Worm (Caenorhabditis elegans) whole organism, L2 larva: ENCODE results near the gene gtf-2E1.

Source experiments
- C34F6.9 ChIP-seq: fragments of 150-350 bp; optimal IDR thresholded peaks from 2 replicates; lab custom pipeline; 2014; ENCODE audit warnings: missing biosample characterization, missing genetic modification characterization
- F13H6.1 ChIP-seq: sonication (generic microtip); optimal IDR thresholded peaks from 2 replicates; lab custom pipeline; 2016; ENCODE audit warnings: missing genetic modification characterization, missing compliant biosample characterization
- Y55F3AM.14 ChIP-seq: fragments of 200-800 bp; sonication (Bioruptor generic); optimal IDR thresholded peaks from 2 replicates; lab custom pipeline; 2018; ENCODE audit warnings: mild to moderate bottlenecking, missing genetic modification characterization, missing compliant biosample characterization
- alr-1 ChIP-seq: fragments of 150-350 bp; optimal IDR thresholded peaks from 2 replicates; lab custom pipeline; 2014; ENCODE audit warnings: missing biosample characterization, missing genetic modification characterization
- aly-2 ChIP-seq: fragments of 150-350 bp; optimal IDR thresholded peaks from 2 replicates; lab custom pipeline; 2014; ENCODE audit warnings: missing biosample characterization, missing genetic modification characterization
- ama-1 ChIP-seq: fragments of 150-350 bp; optimal IDR thresholded peaks from 2 replicates; lab custom pipeline; 2018; ENCODE audit warnings: inconsistent platforms
- blmp-1 ChIP-seq: sonication (generic microtip); optimal IDR thresholded peaks from 2 replicates; lab custom pipeline; 2017; ENCODE audit warnings: missing genetic modification characterization, mild to moderate bottlenecking, missing compliant biosample characterization, antibody characterized with exemption, moderate library complexity; ENCODE audit not compliant: insufficient read depth
- ceh-82 ChIP-seq: fragments of 150-350 bp; optimal IDR thresholded peaks from 2 replicates; lab custom pipeline; 2014; ENCODE audit warnings: missing biosample characterization, missing genetic modification characterization
- crh-2 ChIP-seq: sonication (generic microtip); optimal IDR thresholded peaks from 2 replicates; lab custom pipeline; 2017; ENCODE audit warnings: missing biosample characterization, missing genetic modification characterization
- dmd-4 ChIP-seq: sonication (generic microtip); optimal IDR thresholded peaks from 2 replicates; lab custom pipeline; 2017; ENCODE audit warnings: missing biosample characterization, missing genetic modification characterization
- egl-27 ChIP-seq: sonication (generic microtip); optimal IDR thresholded peaks from 3 replicates; lab custom pipeline; 2017; ENCODE audit warnings: missing biosample characterization, missing genetic modification reagents, missing genetic modification characterization
- elt-1 ChIP-seq: fragments of 150-350 bp; optimal IDR thresholded peaks from 2 replicates; lab custom pipeline; 2014; ENCODE audit warnings: missing biosample characterization, missing genetic modification characterization
- elt-3 ChIP-seq: sonication (generic microtip); optimal IDR thresholded peaks from 2 replicates; lab custom pipeline; 2017; ENCODE audit warnings: missing biosample characterization, missing genetic modification characterization
- fos-1 ChIP-seq: fragments of 150-350 bp; optimal IDR thresholded peaks from 2 replicates; lab custom pipeline; 2014; ENCODE audit warnings: missing biosample characterization, missing genetic modification characterization
- gmeb-1 ChIP-seq: fragments of 150-350 bp; optimal IDR thresholded peaks from 2 replicates; lab custom pipeline; 2014; ENCODE audit warnings: missing biosample characterization, missing genetic modification characterization
- lin-11 ChIP-seq: fragments of 150-350 bp; sonication (generic microtip); optimal IDR thresholded peaks from 2 replicates; lab custom pipeline; 2014; ENCODE audit warnings: missing biosample characterization, missing genetic modification characterization, inconsistent platforms, mixed read lengths
- lin-13 ChIP-seq: fragments of 150-350 bp; optimal IDR thresholded peaks from 2 replicates; lab custom pipeline; 2014; ENCODE audit warnings: missing biosample characterization, missing genetic modification reagents, missing genetic modification characterization
- lin-39 ChIP-seq: fragments of 150-350 bp; optimal IDR thresholded peaks from 2 replicates; lab custom pipeline; 2014; ENCODE audit warnings: missing biosample characterization, missing genetic modification reagents, missing genetic modification characterization
- lsy-2 ChIP-seq, 2 experiments: fragments of 150-350 bp in 1 of 2; sonication (generic microtip) in 1 of 2; optimal IDR thresholded peaks; 2 replicates each; lab custom pipeline; 2014 to 2017; ENCODE audit warnings: missing biosample characterization in 2 of 2, missing genetic modification characterization in 2 of 2
- mab-5 ChIP-seq: fragments of 150-350 bp; optimal IDR thresholded peaks from 2 replicates; lab custom pipeline; 2014; ENCODE audit warnings: missing biosample characterization, missing genetic modification characterization
- mbf-1 ChIP-seq: sonication (generic microtip); optimal IDR thresholded peaks from 2 replicates; lab custom pipeline; 2017; ENCODE audit warnings: missing biosample characterization, missing genetic modification characterization
- mdl-1 ChIP-seq, 2 experiments: fragments of 150-350 bp in 1 of 2; sonication (generic microtip) in 1 of 2; optimal IDR thresholded peaks; 2 replicates each; lab custom pipeline; 2017; ENCODE audit warnings: missing biosample characterization in 2 of 2, missing genetic modification characterization in 2 of 2
- nhr-10 ChIP-seq: sonication (generic microtip); optimal IDR thresholded peaks from 2 replicates; lab custom pipeline; 2017; ENCODE audit warnings: missing biosample characterization, missing genetic modification characterization
- nhr-11 ChIP-seq: fragments of 150-350 bp; optimal IDR thresholded peaks from 2 replicates; lab custom pipeline; 2014; ENCODE audit warnings: missing biosample characterization, missing genetic modification characterization
- nhr-12 ChIP-seq: fragments of 150-350 bp; optimal IDR thresholded peaks from 2 replicates; lab custom pipeline; 2014; ENCODE audit warnings: missing biosample characterization, missing genetic modification characterization
- nhr-129 ChIP-seq: fragments of 150-350 bp; optimal IDR thresholded peaks from 2 replicates; lab custom pipeline; 2014; ENCODE audit warnings: missing biosample characterization, missing genetic modification characterization
- nhr-21 ChIP-seq: fragments of 150-350 bp; optimal IDR thresholded peaks from 2 replicates; lab custom pipeline; 2014; ENCODE audit warnings: missing biosample characterization, missing genetic modification characterization
- nhr-23 ChIP-seq: fragments of 150-350 bp; optimal IDR thresholded peaks from 2 replicates; lab custom pipeline; 2014; ENCODE audit warnings: missing biosample characterization, missing genetic modification reagents, missing genetic modification characterization
- nhr-237 ChIP-seq: fragments of 150-350 bp; optimal IDR thresholded peaks from 2 replicates; lab custom pipeline; 2014; ENCODE audit warnings: missing biosample characterization, missing genetic modification characterization
- nhr-25 ChIP-seq: fragments of 150-350 bp; sonication (generic microtip); optimal IDR thresholded peaks from 3 replicates; lab custom pipeline; 2014; ENCODE audit warnings: missing biosample characterization, missing genetic modification characterization
- nhr-6 ChIP-seq: fragments of 150-350 bp; optimal IDR thresholded peaks from 2 replicates; lab custom pipeline; 2014; ENCODE audit warnings: missing biosample characterization, missing genetic modification characterization
- nhr-77 ChIP-seq: fragments of 150-350 bp; optimal IDR thresholded peaks from 2 replicates; lab custom pipeline; 2014; ENCODE audit warnings: missing biosample characterization, missing genetic modification characterization
- peb-1 ChIP-seq: fragments of 150-350 bp; optimal IDR thresholded peaks from 2 replicates; lab custom pipeline; 2014; ENCODE audit warnings: missing biosample characterization, missing genetic modification characterization
- sem-4 ChIP-seq: fragments of 150-350 bp; optimal IDR thresholded peaks from 2 replicates; lab custom pipeline; 2014; ENCODE audit warnings: missing biosample characterization, missing genetic modification reagents, missing genetic modification characterization
- skn-1 ChIP-seq: sonication (generic microtip); optimal IDR thresholded peaks from 2 replicates; lab custom pipeline; 2017; ENCODE audit warnings: missing biosample characterization, missing genetic modification characterization
- sma-9 ChIP-seq, 2 experiments: fragments of 150-350 bp in 1 of 2; sonication (generic microtip) in 1 of 2; optimal IDR thresholded peaks; 2 replicates each; lab custom pipeline; 2014 to 2016; ENCODE audit warnings: missing genetic modification characterization in 2 of 2, mild to moderate bottlenecking in 1 of 2, missing biosample characterization in 1 of 2, missing compliant biosample characterization in 1 of 2, missing genetic modification reagents in 1 of 2, moderate library complexity in 1 of 2
- snpc-4 ChIP-seq: fragments of 150-350 bp; optimal IDR thresholded peaks from 2 replicates; lab custom pipeline; 2014; ENCODE audit warnings: missing biosample characterization, missing genetic modification characterization
- unc-39 ChIP-seq: fragments of 150-350 bp; optimal IDR thresholded peaks from 2 replicates; lab custom pipeline; 2014; ENCODE audit warnings: missing biosample characterization, missing genetic modification characterization
- unc-55 ChIP-seq: fragments of 150-350 bp; sonication (generic microtip); optimal IDR thresholded peaks from 3 replicates; lab custom pipeline; 2014; ENCODE audit warnings: missing biosample characterization, missing genetic modification reagents, missing genetic modification characterization
- zag-1 ChIP-seq: fragments of 150-350 bp; optimal IDR thresholded peaks from 2 replicates; lab custom pipeline; 2014; ENCODE audit warnings: missing biosample characterization, missing genetic modification characterization
- ztf-1 ChIP-seq: fragments of 200-800 bp; sonication (Bioruptor generic); conservative IDR thresholded peaks from 2 replicates; pipeline ENCODE4 v1.3.6; 2022; ENCODE audit warnings: missing genetic modification characterization, missing compliant biosample characterization
- ztf-11 ChIP-seq: sonication (generic microtip); optimal IDR thresholded peaks from 2 replicates; lab custom pipeline; 2017; ENCODE audit warnings: missing biosample characterization, missing genetic modification characterization
- ztf-4 ChIP-seq: fragments of 150-350 bp; optimal IDR thresholded peaks from 2 replicates; lab custom pipeline; 2014; ENCODE audit warnings: missing biosample characterization, missing genetic modification characterization

Gene gtf-2E1

DNA sequence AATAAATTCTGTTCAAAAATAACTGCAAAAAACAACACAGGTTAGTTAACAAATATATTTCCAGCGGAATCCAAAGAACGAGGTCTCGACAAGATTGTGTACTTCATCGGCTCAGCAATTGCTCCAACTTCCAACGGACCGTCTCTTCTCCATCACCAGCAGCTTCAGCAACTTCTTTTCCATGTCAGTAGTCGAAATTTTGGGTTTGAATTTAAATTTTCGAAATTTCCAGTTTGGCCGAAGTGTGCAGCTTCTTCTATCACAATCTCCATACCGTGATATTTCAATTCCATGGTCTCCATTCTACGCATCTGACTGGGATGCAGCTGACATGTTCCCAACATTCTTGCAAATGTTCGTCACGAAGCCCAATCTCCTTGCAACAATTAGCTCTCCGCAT is 1.7 kb upstream of the gtf-2E1 start:
- no peak for TF ChIP-seq unc-39 (tag; lab: Kevin White, UChicago)
- TF ChIP-seq nhr-129 (tag; lab: Kevin White, UChicago), result no peak
- TF ChIP-seq gmeb-1 (tag; lab: Kevin White, UChicago), result no peak
- no peak for TF ChIP-seq lsy-2 (tag; optimal IDR thresholded peaks at IDR 0.05; lab: Kevin White, UChicago)

DNA sequence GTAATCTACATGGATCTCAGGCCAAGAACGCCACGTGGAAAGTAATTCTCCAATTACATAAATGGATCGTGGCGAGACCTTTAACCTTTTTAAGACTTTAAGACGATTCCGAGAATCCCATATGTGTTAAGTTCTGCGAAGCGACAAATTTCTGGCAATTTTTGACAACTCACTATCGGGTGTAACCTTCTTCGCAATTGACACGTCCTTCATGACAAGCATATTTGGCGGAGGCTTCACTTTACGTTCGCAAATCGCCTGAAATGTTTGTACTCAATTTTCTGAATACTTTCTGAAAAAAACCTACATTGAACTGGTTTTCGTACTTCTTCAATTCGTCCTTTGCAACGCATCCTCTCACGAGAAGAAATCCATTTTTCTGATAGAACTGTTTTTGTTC is 3.7 kb downstream of the gtf-2E1 start:
- TF ChIP-seq elt-1 (tag; lab: Kevin White, UChicago), result no peak
- no peak for TF ChIP-seq mbf-1
- no peak for TF ChIP-seq egl-27 (tag; lab: Kevin White, UChicago)
- TF ChIP-seq, all 48 proteins: peak for 0

- TF ChIP-seq ztf-11 (tag; lab: Kevin White, UChicago) (no peak), alr-1 (no peak), ama-1 (lab: Kevin White, UChicago) (no peak), C34F6.9 (no peak), nhr-237 (tag; lab: Kevin White, UChicago) (no peak), peb-1 (tag; lab: Kevin White, UChicago) (no peak), dmd-4 (tag; lab: Kevin White, UChicago) (no peak), nhr-12 (tag; lab: Kevin White, UChicago) (no peak), mab-5 (no peak), elt-1 (tag; lab: Kevin White, UChicago) (no peak)
These were observed 4.2 kb downstream of the gtf-2E1 start, which contains the start of gene phyh-1 for ce11 chrIV:17259310-17259709. Gene phyh-1 (minus strand): TSS chrIV:17259410.

ce11 chrIV:17262385-17262784 is 7.3 kb downstream of the gtf-2E1 start, which contains the start of gene ZK550.6:
Gene ZK550.6 (minus strand): TSS chrIV:17262485.
- TF ChIP-seq ceh-82 (tag; lab: Kevin White, UChicago) (no peak), nhr-6 (no peak), unc-55 (no peak), mbf-1 (no peak), blmp-1 (tag; lab: Kevin White, UChicago) (no peak), alr-1 (no peak), nhr-12 (tag; lab: Kevin White, UChicago) (no peak), snpc-4 (tag; lab: Kevin White, UChicago) (no peak), fos-1 (tag; lab: Kevin White, UChicago) (no peak), nhr-23 (no peak), ama-1 (lab: Kevin White, UChicago) (no peak), gmeb-1 (tag; lab: Kevin White, UChicago) (no peak), nhr-129 (tag; lab: Kevin White, UChicago) (no peak), mab-5 (no peak), lin-39 (tag; lab: Kevin White, UChicago) (no peak)

- peak; percentile 20 for TF ChIP-seq nhr-129 (tag; lab: Kevin White, UChicago)
- peak; percentile 74 for TF ChIP-seq crh-2 (tag; lab: Kevin White, UChicago)
- TF ChIP-seq nhr-21, result peak; percentile 75
- peak; percentile 92 for TF ChIP-seq fos-1 (tag; lab: Kevin White, UChicago)
- no peak for TF ChIP-seq nhr-23
- no peak for TF ChIP-seq Y55F3AM.14 (GFP tag; lab: Kevin White, UChicago)
- no peak for TF ChIP-seq ama-1 (lab: Kevin White, UChicago)
- TF ChIP-seq nhr-11 (tag; lab: Kevin White, UChicago), result no peak
- no peak for TF ChIP-seq sma-9 (GFP tag; optimal IDR thresholded peaks at IDR 0.05; lab: Kevin White, UChicago)
- TF ChIP-seq sma-9 (tag; optimal IDR thresholded peaks at IDR 0.05; lab: Kevin White, UChicago), result no peak
- no peak for TF ChIP-seq blmp-1 (tag; lab: Kevin White, UChicago)
- TF ChIP-seq nhr-25 (tag; lab: Kevin White, UChicago), result peak; percentile 27
- TF ChIP-seq ztf-1 (GFP tag; lab: Robert Waterston, UW), result no peak
- no peak for TF ChIP-seq mdl-1 (tag; optimal IDR thresholded peaks at IDR 0.05; lab: Kevin White, UChicago)
- peak in 1 of 2 experiments; percentile 6 for TF ChIP-seq lsy-2 (tag; optimal IDR thresholded peaks at IDR 0.05; lab: Kevin White, UChicago)
- no peak for TF ChIP-seq nhr-77 (tag; lab: Kevin White, UChicago)
- TF ChIP-seq nhr-10 (tag; lab: Kevin White, UChicago), result no peak
- TF ChIP-seq aly-2 (tag; lab: Kevin White, UChicago), result no peak
- no peak for TF ChIP-seq snpc-4 (tag; lab: Kevin White, UChicago)
- no peak for TF ChIP-seq nhr-12 (tag; lab: Kevin White, UChicago)
- peak; percentile 56 for TF ChIP-seq gmeb-1 (tag; lab: Kevin White, UChicago)
- peak; percentile 54 for TF ChIP-seq F13H6.1 (tag; lab: Kevin White, UChicago)
- TF ChIP-seq peb-1 (tag; lab: Kevin White, UChicago), result no peak
- no peak for TF ChIP-seq ceh-82 (tag; lab: Kevin White, UChicago)
- TF ChIP-seq sem-4 (tag; lab: Kevin White, UChicago), result no peak
- TF ChIP-seq lin-13 (GFP tag; lab: Kevin White, UChicago), result no peak
- TF ChIP-seq skn-1, result no peak
- TF ChIP-seq zag-1 (tag; lab: Kevin White, UChicago), result no peak
- TF ChIP-seq mab-5, result no peak
- TF ChIP-seq elt-3 (tag; lab: Kevin White, UChicago), result no peak
- no peak for TF ChIP-seq ztf-11 (tag; lab: Kevin White, UChicago)
- TF ChIP-seq elt-1 (tag; lab: Kevin White, UChicago), result no peak
- TF ChIP-seq ztf-4 (tag; lab: Kevin White, UChicago), result no peak
- TF ChIP-seq lin-39 (tag; lab: Kevin White, UChicago), result no peak
- TF ChIP-seq lin-11, result no peak
- no peak for TF ChIP-seq dmd-4 (tag; lab: Kevin White, UChicago)
- no peak for TF ChIP-seq unc-39 (tag; lab: Kevin White, UChicago)
- no peak for TF ChIP-seq unc-55
These were observed 8.6 kb downstream of the gtf-2E1 start for ce11 chrIV:17263714-17264113.
